Fruit fly (Drosophila melanogaster): ENCODE measurements around the gene CG17991.

CG17991 gene

DNA sequence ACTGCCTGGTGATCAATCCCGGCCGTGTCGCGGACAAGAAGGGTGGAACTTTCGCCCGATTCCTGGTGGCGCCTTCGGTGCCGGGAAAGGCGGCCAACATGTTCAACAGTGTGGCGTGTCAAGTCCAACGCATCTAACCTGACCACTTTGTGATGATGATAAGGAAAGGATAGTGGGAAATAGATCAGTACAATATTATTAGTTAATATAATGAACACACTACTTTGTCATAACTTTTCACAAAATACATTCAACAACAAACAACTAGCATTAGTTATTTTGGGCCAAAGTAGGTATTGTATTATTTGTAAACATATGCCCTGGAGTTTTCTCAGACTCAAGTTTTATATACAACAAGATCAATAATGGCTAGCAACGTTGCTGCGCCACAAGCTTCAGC lies at the start of gene CG17991:
Gene CG17991 (plus strand): TSS at position 301 of the 400 bp plus-strand sequence.
- TF ChIP-seq cnc (optimal IDR thresholded peaks at IDR 0.05): no peak
- no peak for TF ChIP-seq tj (GFP tag; optimal IDR thresholded peaks at IDR 0.05)
- TF ChIP-seq CG7045 (GFP tag; optimal IDR thresholded peaks at IDR 0.05): no peak
- no peak for TF ChIP-seq CG7101 (tag; optimal IDR thresholded peaks at IDR 0.05)
- TF ChIP-seq Clk (GFP tag; optimal IDR thresholded peaks at IDR 0.05): no peak
- no peak for TF ChIP-seq Crg-1 (GFP tag; optimal IDR thresholded peaks at IDR 0.05)
- no peak for TF ChIP-seq Mnt (GFP tag; optimal IDR thresholded peaks at IDR 0.05)
- TF ChIP-seq bab1 (GFP tag; optimal IDR thresholded peaks at IDR 0.05): no peak
- no peak for TF ChIP-seq toe (GFP tag; optimal IDR thresholded peaks at IDR 0.05)
- no peak for TF ChIP-seq Hr96 (GFP tag; optimal IDR thresholded peaks at IDR 0.05)
- TF ChIP-seq kay (GFP tag; ENCODE audit: borderline replicate concordance): no peak
- no peak for TF ChIP-seq CG5204 (GFP tag; optimal IDR thresholded peaks at IDR 0.05)
- TF ChIP-seq CG33017 (tag; optimal IDR thresholded peaks at IDR 0.05): no peak

DNA sequence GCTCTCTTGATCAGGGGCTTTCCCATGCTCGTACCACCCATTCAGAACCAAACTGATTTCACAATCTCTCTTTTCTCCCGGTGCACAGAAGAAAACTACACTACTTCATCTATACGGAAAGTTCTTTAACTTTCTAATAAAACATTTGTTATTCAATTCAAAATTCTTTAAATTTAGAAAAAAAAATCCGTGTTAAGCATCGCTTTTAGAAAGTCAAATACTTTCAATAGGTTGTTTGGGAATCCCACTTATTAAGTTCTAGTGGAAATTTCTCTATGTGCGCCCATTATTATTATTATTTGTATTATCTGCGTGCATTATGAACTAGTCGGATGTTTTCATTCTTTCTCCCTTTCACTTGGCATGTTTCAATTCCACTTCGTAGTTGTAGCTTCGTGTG lies 48.0 kb upstream of the CG17991 start:
- no peak for TF ChIP-seq pad (GFP tag; optimal IDR thresholded peaks at IDR 0.05)
- no peak for TF ChIP-seq CG7045 (GFP tag; optimal IDR thresholded peaks at IDR 0.05)
- TF ChIP-seq CG7101 (tag; optimal IDR thresholded peaks at IDR 0.05): no peak
- no peak for TF ChIP-seq Hr96 (GFP tag; optimal IDR thresholded peaks at IDR 0.05)
- TF ChIP-seq tj (GFP tag; optimal IDR thresholded peaks at IDR 0.05): no peak
- no peak for TF ChIP-seq CG12768 (GFP tag; optimal IDR thresholded peaks at IDR 0.05)
- TF ChIP-seq CG1620 (GFP tag; optimal IDR thresholded peaks at IDR 0.05): no peak
- TF ChIP-seq CG33017 (tag; optimal IDR thresholded peaks at IDR 0.05): no peak
- no peak for TF ChIP-seq toe (GFP tag; optimal IDR thresholded peaks at IDR 0.05)
- TF ChIP-seq CG14711 (tag; optimal IDR thresholded peaks at IDR 0.05): no peak
- no peak for TF ChIP-seq Crg-1 (GFP tag; optimal IDR thresholded peaks at IDR 0.05)
- no peak for TF ChIP-seq kay (GFP tag; ENCODE audit: borderline replicate concordance)
- no peak for TF ChIP-seq CG5204 (GFP tag; optimal IDR thresholded peaks at IDR 0.05)
- no peak for TF ChIP-seq ovo (GFP tag; optimal IDR thresholded peaks at IDR 0.05)
- no peak for TF ChIP-seq Mnt (GFP tag; optimal IDR thresholded peaks at IDR 0.05)

DNA sequence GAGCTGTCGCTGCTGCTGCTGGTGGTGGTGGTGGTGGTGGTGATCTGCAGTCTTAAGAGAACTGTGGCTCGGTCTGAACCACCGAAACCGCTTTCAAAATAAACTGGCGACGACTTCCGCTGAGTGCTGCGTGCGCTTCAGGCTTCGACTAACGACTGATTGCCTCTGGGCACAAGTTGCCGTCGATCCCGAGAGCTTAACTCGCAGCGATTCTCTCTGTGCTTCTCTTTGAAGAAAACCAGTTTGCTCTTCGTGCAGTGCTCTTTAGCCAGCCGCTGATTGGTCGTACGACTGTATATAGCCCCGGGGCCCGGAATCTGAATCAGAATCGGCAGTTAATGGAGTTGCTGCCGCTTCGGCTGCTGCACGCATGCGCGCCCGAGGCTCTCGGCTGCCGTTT lies 47.0 kb upstream of the CG17991 start, which contains the start of gene Ser:
Gene Ser (minus strand): TSS at position 162 of the 400 bp plus-strand sequence.
- TF ChIP-seq Crg-1 (GFP tag; optimal IDR thresholded peaks at IDR 0.05) (no peak), CG12768 (GFP tag; optimal IDR thresholded peaks at IDR 0.05) (no peak), ovo (GFP tag; optimal IDR thresholded peaks at IDR 0.05) (no peak), kay (GFP tag; ENCODE audit: borderline replicate concordance) (no peak), cic (GFP tag; optimal IDR thresholded peaks at IDR 0.05) (no peak), tj (GFP tag; optimal IDR thresholded peaks at IDR 0.05) (no peak)

DNA sequence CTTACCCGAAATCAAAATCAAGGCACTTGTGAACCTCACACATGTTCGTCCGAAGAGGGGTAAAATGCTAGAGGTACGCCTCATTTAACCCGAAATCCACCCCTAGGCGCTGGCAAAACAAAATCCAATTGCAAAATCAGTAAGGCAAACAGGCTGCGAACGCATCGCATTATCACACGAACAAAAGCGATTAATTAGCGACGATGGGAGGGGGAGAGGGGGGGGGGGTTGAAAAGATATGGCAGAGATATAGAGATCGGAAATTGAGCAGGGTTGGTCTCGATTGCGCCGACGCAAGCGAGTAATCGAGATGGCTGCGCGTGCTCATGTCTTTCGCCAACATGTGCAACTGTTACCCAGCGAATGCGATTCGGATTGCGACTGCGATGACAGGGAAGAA lies 44.2 kb upstream of the CG17991 start:
- TF ChIP-seq Clk (GFP tag; optimal IDR thresholded peaks at IDR 0.05) (no peak), tj (GFP tag; optimal IDR thresholded peaks at IDR 0.05) (no peak), Crg-1 (GFP tag; optimal IDR thresholded peaks at IDR 0.05) (no peak), CG7101 (tag; optimal IDR thresholded peaks at IDR 0.05) (no peak), Mnt (GFP tag; optimal IDR thresholded peaks at IDR 0.05) (no peak), CG12768 (GFP tag; optimal IDR thresholded peaks at IDR 0.05) (no peak), CG33017 (tag; optimal IDR thresholded peaks at IDR 0.05) (no peak), bab1 (GFP tag; optimal IDR thresholded peaks at IDR 0.05) (no peak), CG1620 (GFP tag; optimal IDR thresholded peaks at IDR 0.05) (no peak), CG5204 (GFP tag; optimal IDR thresholded peaks at IDR 0.05) (no peak), ovo (GFP tag; optimal IDR thresholded peaks at IDR 0.05) (no peak), CG14711 (tag; optimal IDR thresholded peaks at IDR 0.05) (no peak), CG7045 (GFP tag; optimal IDR thresholded peaks at IDR 0.05) (no peak), Hr96 (GFP tag; optimal IDR thresholded peaks at IDR 0.05) (no peak), cnc (optimal IDR thresholded peaks at IDR 0.05) (no peak), cic (GFP tag; optimal IDR thresholded peaks at IDR 0.05) (no peak), toe (GFP tag; optimal IDR thresholded peaks at IDR 0.05) (no peak), kay (GFP tag; ENCODE audit: borderline replicate concordance) (no peak)

DNA sequence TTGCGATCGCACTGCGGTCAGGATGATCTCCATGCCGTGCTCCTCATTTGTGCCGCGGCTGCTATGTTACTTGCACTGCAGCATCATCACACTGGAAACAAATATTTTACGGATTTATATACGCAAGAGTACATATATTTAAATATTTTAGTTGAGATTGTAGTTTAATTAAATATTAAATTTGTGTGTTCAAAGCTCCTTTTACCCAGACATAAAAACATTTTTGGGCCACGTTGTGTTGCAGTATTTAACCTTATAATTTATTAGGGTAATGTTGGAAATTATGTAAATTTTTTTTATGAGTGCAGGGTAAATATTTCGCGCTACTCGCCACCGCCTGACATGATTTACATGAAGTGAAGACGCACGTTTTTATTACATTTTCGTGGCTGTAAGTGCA lies 43.5 kb upstream of the CG17991 start:
- no peak for TF ChIP-seq tj (GFP tag; optimal IDR thresholded peaks at IDR 0.05)
- TF ChIP-seq CG33017 (tag; optimal IDR thresholded peaks at IDR 0.05): no peak
- TF ChIP-seq Clk (GFP tag; optimal IDR thresholded peaks at IDR 0.05): no peak
- TF ChIP-seq Mnt (GFP tag; optimal IDR thresholded peaks at IDR 0.05): no peak
- TF ChIP-seq CG12768 (GFP tag; optimal IDR thresholded peaks at IDR 0.05): no peak
- no peak for TF ChIP-seq CG7101 (tag; optimal IDR thresholded peaks at IDR 0.05)
- TF ChIP-seq cnc (optimal IDR thresholded peaks at IDR 0.05): no peak
- TF ChIP-seq pad (GFP tag; optimal IDR thresholded peaks at IDR 0.05): no peak
- no peak for TF ChIP-seq bab1 (GFP tag; optimal IDR thresholded peaks at IDR 0.05)
- no peak for TF ChIP-seq CG14711 (tag; optimal IDR thresholded peaks at IDR 0.05)
- TF ChIP-seq kay (GFP tag; ENCODE audit: borderline replicate concordance): no peak
- no peak for TF ChIP-seq cic (GFP tag; optimal IDR thresholded peaks at IDR 0.05)

DNA sequence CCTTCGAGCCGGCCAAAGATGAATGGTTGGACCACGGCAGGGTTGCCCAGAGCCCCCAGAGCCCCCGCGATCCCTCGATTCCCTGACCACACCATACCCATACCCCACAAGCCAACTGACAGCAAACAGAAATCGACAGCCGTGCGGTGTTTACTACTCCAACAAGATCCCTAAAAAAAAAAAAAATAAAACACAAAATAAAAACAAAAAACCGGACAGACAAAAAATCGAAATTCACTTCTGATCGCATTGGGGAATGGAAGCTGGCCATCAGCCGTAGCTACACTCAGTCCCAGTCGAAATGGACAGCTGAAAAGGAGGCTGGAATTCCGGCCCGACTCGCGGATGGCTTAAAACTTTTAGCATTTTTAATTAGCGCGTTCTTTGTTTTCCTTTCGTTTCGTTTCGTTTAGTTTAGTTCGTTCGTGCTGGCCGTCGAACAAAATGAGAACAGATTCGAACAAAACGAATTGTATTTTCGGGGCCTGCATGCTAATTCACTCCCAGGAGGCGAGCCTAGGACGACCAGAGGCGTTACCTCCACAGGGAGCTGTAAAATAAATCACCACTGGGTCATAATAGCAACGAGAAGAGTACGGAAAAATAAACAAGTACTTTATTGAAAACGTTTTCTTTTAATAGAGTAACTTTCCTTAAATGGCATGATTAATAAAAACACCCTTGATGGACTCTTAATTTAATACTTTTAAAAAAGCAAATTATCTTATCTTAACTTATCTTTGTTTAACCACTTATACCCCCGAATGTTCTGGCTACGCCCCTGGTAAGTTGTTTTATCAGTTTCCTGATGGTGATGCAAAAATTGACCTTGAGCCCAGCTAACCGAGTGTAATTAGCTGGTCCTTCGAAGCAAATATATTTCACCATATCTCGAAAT lies 41.9 kb upstream of the CG17991 start:
- TF ChIP-seq cic (GFP tag; optimal IDR thresholded peaks at IDR 0.05) (no peak), CG14711 (tag; optimal IDR thresholded peaks at IDR 0.05) (no peak), CG5204 (GFP tag; optimal IDR thresholded peaks at IDR 0.05) (no peak), CG7101 (tag; optimal IDR thresholded peaks at IDR 0.05) (no peak), Crg-1 (GFP tag; optimal IDR thresholded peaks at IDR 0.05) (no peak), CG11617 (GFP tag; optimal IDR thresholded peaks at IDR 0.05) (no peak), Mnt (GFP tag; optimal IDR thresholded peaks at IDR 0.05) (no peak), pad (GFP tag; optimal IDR thresholded peaks at IDR 0.05) (no peak), toe (GFP tag; optimal IDR thresholded peaks at IDR 0.05) (no peak), CG12768 (GFP tag; optimal IDR thresholded peaks at IDR 0.05) (no peak), kay (GFP tag; ENCODE audit: borderline replicate concordance) (no peak), bab1 (GFP tag; optimal IDR thresholded peaks at IDR 0.05) (no peak), Hr96 (GFP tag; optimal IDR thresholded peaks at IDR 0.05) (no peak), ovo (GFP tag; optimal IDR thresholded peaks at IDR 0.05) (no peak), tj (GFP tag; optimal IDR thresholded peaks at IDR 0.05) (no peak), CG1620 (GFP tag; optimal IDR thresholded peaks at IDR 0.05) (no peak), Clk (GFP tag; optimal IDR thresholded peaks at IDR 0.05) (no peak), CG33017 (tag; optimal IDR thresholded peaks at IDR 0.05) (no peak), cnc (optimal IDR thresholded peaks at IDR 0.05) (no peak), CG7045 (GFP tag; optimal IDR thresholded peaks at IDR 0.05) (no peak)
